Worm (Caenorhabditis elegans): ENCODE results near the gene B0198.3.

The B0198.3 gene

DNA sequence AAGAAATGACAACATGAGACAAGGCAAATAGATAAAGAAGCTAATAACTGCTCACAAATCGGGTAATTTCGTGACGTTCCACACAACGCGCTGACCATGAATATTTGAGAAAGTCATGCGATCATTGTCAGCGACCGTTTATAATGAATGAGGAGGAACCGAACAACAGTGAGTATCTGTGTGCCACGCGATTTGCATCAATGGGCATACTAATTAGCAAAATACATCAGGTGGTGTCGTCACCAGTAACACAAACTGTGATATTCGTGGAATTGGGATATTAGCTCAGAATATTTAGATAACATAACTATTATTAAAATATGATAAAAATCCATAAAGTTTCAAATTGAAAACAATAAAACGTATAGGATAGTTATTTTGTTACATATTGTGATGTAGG lies 22.2 kb downstream of the B0198.3 start:
- TF ChIP-seq ama-1 (optimal IDR thresholded peaks at IDR 0.05) (no peak), eor-1 (tag; optimal IDR thresholded peaks at IDR 0.05) (no peak), ceh-82 (tag; optimal IDR thresholded peaks at IDR 0.05) (no peak)

DNA sequence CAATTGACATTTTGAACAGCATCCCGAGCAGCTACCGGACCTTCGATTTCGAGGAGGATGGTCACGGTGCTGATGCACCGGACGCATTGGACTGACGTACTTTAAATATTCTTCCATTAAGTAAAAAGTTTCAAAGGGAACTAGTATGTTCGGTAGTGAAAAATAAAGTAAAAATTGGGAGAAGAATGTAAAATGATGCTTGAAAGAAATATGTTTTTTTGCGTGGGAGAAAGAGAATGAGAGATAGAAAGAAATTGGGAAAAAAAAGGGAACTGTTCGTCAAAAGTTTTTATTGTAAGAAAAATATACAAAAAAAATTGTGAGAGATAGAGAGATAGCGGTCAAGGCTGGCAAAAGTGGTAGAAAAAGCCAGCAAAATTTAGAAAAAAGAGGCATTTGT lies 22.9 kb downstream of the B0198.3 start, which contains the start of gene tsp-20:
tsp-20 (minus strand) TSS at position 101 of the 400 bp plus-strand sequence.
- TF ChIP-seq fkh-2 (tag; optimal IDR thresholded peaks at IDR 0.05) (no peak), ZK546.5 (tag; optimal IDR thresholded peaks at IDR 0.05) (no peak), skn-1 (tag; optimal IDR thresholded peaks at IDR 0.05) (no peak), elt-3 (tag; optimal IDR thresholded peaks at IDR 0.05) (no peak), nhr-28 (tag; optimal IDR thresholded peaks at IDR 0.05) (no peak), nhr-237 (tag; optimal IDR thresholded peaks at IDR 0.05) (no peak), sea-2 (GFP tag; optimal IDR thresholded peaks at IDR 0.05) (no peak), unc-39 (tag; optimal IDR thresholded peaks at IDR 0.05) (no peak), pqm-1 (tag; optimal IDR thresholded peaks at IDR 0.05) (no peak), nhr-43 (tag; optimal IDR thresholded peaks at IDR 0.05; ENCODE audit: poor library complexity, severe bottlenecking) (no peak), ceh-82 (tag; optimal IDR thresholded peaks at IDR 0.05) (no peak), nhr-76 (tag; optimal IDR thresholded peaks at IDR 0.05) (no peak), ceh-28 (tag; optimal IDR thresholded peaks at IDR 0.05) (no peak), R02D3.7 (tag; optimal IDR thresholded peaks at IDR 0.05) (no peak), lin-15B (tag; optimal IDR thresholded peaks at IDR 0.05) (no peak), mml-1 (tag; optimal IDR thresholded peaks at IDR 0.05) (no peak), ceh-9 (tag; optimal IDR thresholded peaks at IDR 0.05) (no peak), elt-1 (tag; optimal IDR thresholded peaks at IDR 0.05) (no peak)

- no peak for TF ChIP-seq nhr-77 (tag; optimal IDR thresholded peaks at IDR 0.05)
- no peak for TF ChIP-seq tbx-2 (tag; optimal IDR thresholded peaks at IDR 0.05)
- TF ChIP-seq lin-15B (tag; optimal IDR thresholded peaks at IDR 0.05) = no peak
- no peak for TF ChIP-seq ceh-82 (tag; optimal IDR thresholded peaks at IDR 0.05)
- TF ChIP-seq egl-5 (tag; optimal IDR thresholded peaks at IDR 0.05) = no peak
- no peak for TF ChIP-seq hmg-11 (tag; optimal IDR thresholded peaks at IDR 0.05)
- no peak for TF ChIP-seq nhr-12 (tag; optimal IDR thresholded peaks at IDR 0.05)
- no peak for TF ChIP-seq nhr-23 (tag; optimal IDR thresholded peaks at IDR 0.05)
- TF ChIP-seq elt-2 (tag; optimal IDR thresholded peaks at IDR 0.05) = no peak
- TF ChIP-seq nhr-25 (tag; optimal IDR thresholded peaks at IDR 0.05) = no peak
- TF ChIP-seq ztf-11 (tag; optimal IDR thresholded peaks at IDR 0.05) = no peak
These were observed 31.6 kb downstream of the B0198.3 start, which contains the start of gene B0198.2 for ce11 chrX:12025070-12025789. TSS of gene B0198.2 (plus strand) at chrX:12025739.

DNA sequence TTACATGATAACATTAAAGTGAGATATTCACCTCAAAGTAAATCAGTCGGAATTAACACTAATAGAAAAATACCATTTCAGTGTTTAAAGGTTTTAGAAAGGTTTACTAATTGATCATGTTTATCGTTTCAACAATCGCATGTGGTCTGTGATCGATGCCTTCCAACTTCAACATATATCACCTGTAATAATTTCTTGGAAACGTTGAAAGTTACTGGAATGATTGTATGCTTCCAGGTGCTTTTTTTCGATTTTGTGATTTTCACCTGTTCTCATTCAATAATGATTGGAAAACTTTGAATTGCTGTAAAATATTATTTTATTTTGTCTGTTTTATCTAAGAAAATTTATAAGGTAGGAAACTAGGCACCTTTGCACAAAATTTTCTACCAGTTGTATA lies 34.4 kb downstream of the B0198.3 start:
- no peak for TF ChIP-seq elt-3 (tag; optimal IDR thresholded peaks at IDR 0.05)
- TF ChIP-seq nhr-67 (tag; optimal IDR thresholded peaks at IDR 0.05) = no peak
- TF ChIP-seq nhr-77 (tag; optimal IDR thresholded peaks at IDR 0.05) = no peak
- no peak for TF ChIP-seq R02D3.7 (tag; optimal IDR thresholded peaks at IDR 0.05)
- TF ChIP-seq ceh-28 (tag; optimal IDR thresholded peaks at IDR 0.05) = no peak
- TF ChIP-seq lsy-12 (tag; optimal IDR thresholded peaks at IDR 0.05) = no peak
- no peak for TF ChIP-seq ZK546.5 (tag; optimal IDR thresholded peaks at IDR 0.05)
- no peak for TF ChIP-seq elt-1 (tag; optimal IDR thresholded peaks at IDR 0.05)
- no peak for TF ChIP-seq lin-39 (tag; optimal IDR thresholded peaks at IDR 0.05)
- no peak for TF ChIP-seq sea-2 (GFP tag; optimal IDR thresholded peaks at IDR 0.05)
- no peak for TF ChIP-seq nhr-25 (tag; optimal IDR thresholded peaks at IDR 0.05)
- no peak for TF ChIP-seq pqm-1 (tag; optimal IDR thresholded peaks at IDR 0.05)
- TF ChIP-seq nhr-237 (tag; optimal IDR thresholded peaks at IDR 0.05) = no peak
- no peak for TF ChIP-seq lin-15B (tag; optimal IDR thresholded peaks at IDR 0.05)
- no peak for TF ChIP-seq nhr-43 (tag; optimal IDR thresholded peaks at IDR 0.05; ENCODE audit: poor library complexity, severe bottlenecking)
- TF ChIP-seq aly-2 (tag; optimal IDR thresholded peaks at IDR 0.05) = no peak
- no peak for TF ChIP-seq ztf-4 (tag; optimal IDR thresholded peaks at IDR 0.05)
- no peak for TF ChIP-seq mml-1 (tag; optimal IDR thresholded peaks at IDR 0.05)
- no peak for TF ChIP-seq eor-1 (tag; optimal IDR thresholded peaks at IDR 0.05)

DNA sequence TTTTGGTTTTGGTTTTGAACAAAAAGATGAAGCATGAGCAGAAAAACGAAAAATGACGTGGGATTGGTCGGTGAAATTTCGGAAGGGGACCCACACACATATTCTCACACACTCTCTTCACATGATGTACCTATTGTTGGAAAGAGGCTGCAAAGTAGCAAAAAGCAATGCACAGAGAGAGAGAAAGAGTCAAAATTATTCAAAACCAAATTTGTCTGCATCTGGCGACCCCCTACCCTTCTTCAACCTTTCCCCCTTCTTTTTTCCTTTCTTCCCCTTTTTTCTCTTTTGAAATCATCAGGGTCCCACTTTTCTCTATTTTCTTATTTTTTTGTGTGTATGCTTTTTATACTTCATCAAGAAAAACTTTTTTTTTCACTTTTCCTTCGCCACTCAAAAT lies 35.4 kb downstream of the B0198.3 start:
- no peak for TF ChIP-seq nfya-1 (tag; optimal IDR thresholded peaks at IDR 0.05; ENCODE audit: insufficient read depth)
- TF ChIP-seq ceh-16 (tag; optimal IDR thresholded peaks at IDR 0.05) = no peak
- TF ChIP-seq nhr-77 (tag; optimal IDR thresholded peaks at IDR 0.05) = no peak
- TF ChIP-seq zag-1 (tag; optimal IDR thresholded peaks at IDR 0.05) = no peak
- TF ChIP-seq nhr-11 (tag; optimal IDR thresholded peaks at IDR 0.05) = no peak
- TF ChIP-seq fkh-2 (tag; optimal IDR thresholded peaks at IDR 0.05) = no peak
- TF ChIP-seq mml-1 (tag; optimal IDR thresholded peaks at IDR 0.05) = no peak
- TF ChIP-seq lin-39 (tag; optimal IDR thresholded peaks at IDR 0.05) = no peak
- no peak for TF ChIP-seq lsy-12 (tag; optimal IDR thresholded peaks at IDR 0.05)
- no peak for TF ChIP-seq nhr-67 (tag; optimal IDR thresholded peaks at IDR 0.05)
- TF ChIP-seq nhr-12 (tag; optimal IDR thresholded peaks at IDR 0.05) = no peak
- TF ChIP-seq nhr-25 (tag; optimal IDR thresholded peaks at IDR 0.05) = no peak
- no peak for TF ChIP-seq snpc-4 (tag; optimal IDR thresholded peaks at IDR 0.05)

Measured in whole organism, L3 larva.